Worm (Caenorhabditis elegans) whole organism, early embryonic: Measurements from ENCODE around the gene der-2.

ENCODE experiments used
- B0310.2 ChIP-seq: sonication (generic microtip); optimal IDR thresholded peaks from 2 replicates; lab custom pipeline; 2016; ENCODE audit warnings: mild to moderate bottlenecking, missing genetic modification characterization, missing compliant biosample characterization
- ama-1 ChIP-seq: fragments of 150-350 bp; optimal IDR thresholded peaks from 2 replicates; lab custom pipeline; 2014
- pes-1 ChIP-seq: fragments of 200-800 bp; sonication (Bioruptor generic); IDR thresholded peaks from 2 replicates; pipeline ENCODE4 v1.3.6; 2022; ENCODE audit warnings: missing genetic modification reagents, missing genetic modification characterization, missing compliant biosample characterization
- tbx-11 ChIP-seq: fragments of 200-800 bp; sonication (Bioruptor generic); IDR thresholded peaks from 2 replicates; pipeline ENCODE4 v1.3.6; 2022; ENCODE audit warnings: missing genetic modification characterization, missing compliant biosample characterization
- tbx-37 ChIP-seq: fragments of 200-800 bp; sonication (Bioruptor generic); conservative IDR thresholded peaks from 2 replicates; pipeline ENCODE4 v1.3.6; 2022; ENCODE audit warnings: missing genetic modification reagents, missing genetic modification characterization, missing compliant biosample characterization
- tra-4 ChIP-seq: sonication (generic microtip); optimal IDR thresholded peaks from 2 replicates; lab custom pipeline; 2017; ENCODE audit warnings: missing genetic modification characterization, missing compliant biosample characterization

DNA sequence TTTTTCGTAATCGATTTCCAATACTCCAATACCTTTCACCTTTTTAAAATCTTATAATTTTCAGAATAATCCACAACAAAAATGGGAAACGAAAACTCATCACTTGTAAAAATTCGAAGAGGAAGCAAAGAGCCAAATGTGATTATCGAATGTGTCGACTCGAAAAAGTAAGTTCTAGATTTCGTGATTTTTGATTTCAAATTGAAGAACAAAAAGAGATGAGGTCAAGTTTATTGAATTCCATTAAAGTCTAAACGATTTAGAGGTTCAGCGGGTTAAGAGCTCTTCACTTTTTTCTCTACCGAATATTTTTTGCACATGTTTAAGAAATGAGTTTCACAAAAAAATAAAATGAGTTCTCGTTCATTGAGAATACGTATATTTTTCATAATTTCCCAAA, 36.0 kb upstream of the der-2 start, which contains the start of gene B0361.4:
- TF ChIP-seq ama-1 (lab: Kevin White, UChicago) (no peak), tbx-37 (GFP tag; lab: Robert Waterston, UW) (no peak), B0310.2 (tag; lab: Kevin White, UChicago) (no peak), pes-1 (GFP tag; lab: Robert Waterston, UW) (no peak), tbx-11 (GFP tag; lab: Robert Waterston, UW) (no peak), tra-4 (no peak)
